Worm (Caenorhabditis elegans): ENCODE results near the gene R07E5.5.
A peak's percentile ranks its signal among the peaks of the same experiment; 100 is the strongest.

DNA sequence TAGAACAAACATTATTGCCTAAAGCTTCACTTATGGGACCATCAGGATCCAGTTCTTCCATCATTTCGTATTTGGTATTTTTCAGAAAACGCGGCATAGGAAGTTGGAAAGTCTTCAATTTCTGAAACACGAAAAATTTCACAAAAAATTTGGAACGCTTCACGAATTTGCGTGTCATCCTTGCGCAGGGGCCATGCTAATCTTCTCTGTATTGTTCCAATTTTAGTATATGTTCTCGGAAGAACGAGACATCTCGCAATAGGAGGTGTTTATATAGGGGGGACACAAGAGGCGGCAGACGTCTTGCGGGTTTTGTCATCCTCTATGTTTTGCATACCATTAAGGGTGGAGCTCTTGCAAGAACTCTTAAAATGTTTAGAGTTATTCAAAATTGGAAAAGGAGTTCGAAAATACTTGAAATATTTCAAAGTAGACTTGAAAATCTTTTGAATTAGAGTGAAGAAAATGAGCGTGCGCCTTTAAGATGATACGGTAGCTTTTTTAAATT, 29.6 kb downstream of the R07E5.5 start:
- TF ChIP-seq hnd-1 (tag; optimal IDR thresholded peaks at IDR 0.05) (peak; percentile 45), pes-1 (GFP tag; IDR thresholded peaks at IDR 0.05) (peak; percentile 93)

Measured in whole organism, early embryonic.